Fruit fly (Drosophila melanogaster) whole organism, prepupa: ENCODE data around the gene axo.

Experiments used
- Blimp-1 ChIP-seq: fragments of 200-800 bp; sonication (Bioruptor generic); optimal IDR thresholded peaks from 3 replicates; lab custom pipeline; 2017; ENCODE audit warnings: missing biosample characterization, missing genetic modification characterization, mild to moderate bottlenecking, moderate library complexity, missing genetic modification reagents
- CG10631 ChIP-seq: fragments of 200-800 bp; sonication (Bioruptor generic); optimal IDR thresholded peaks from 2 replicates; lab custom pipeline; 2016; ENCODE audit warnings: missing biosample characterization, missing genetic modification characterization
- CG10669 ChIP-seq: fragments of 200-800 bp; sonication (Bioruptor generic); optimal IDR thresholded peaks from 3 replicates; lab custom pipeline; 2018; ENCODE audit warnings: missing biosample characterization, mild to moderate bottlenecking, missing genetic modification characterization, moderate library complexity
- CG11294 ChIP-seq: fragments of 200-800 bp; sonication (Bioruptor generic); IDR thresholded peaks from 2 replicates; pipeline ENCODE4 v1.3.6; 2022; ENCODE audit warnings: missing biosample characterization, missing genetic modification characterization
- CG11902 ChIP-seq: fragments of 200-800 bp; sonication (Bioruptor generic); optimal IDR thresholded peaks from 3 replicates; lab custom pipeline; 2016; ENCODE audit warnings: missing biosample characterization, missing genetic modification characterization
- CG3032 ChIP-seq: fragments of 200-800 bp; optimal IDR thresholded peaks from 2 replicates; lab custom pipeline; 2019; ENCODE audit warnings: missing biosample characterization, mild to moderate bottlenecking, missing genetic modification characterization, moderate library complexity
- CG31627 ChIP-seq: fragments of 200-800 bp; sonication (Bioruptor generic); optimal IDR thresholded peaks from 3 replicates; lab custom pipeline; 2016; ENCODE audit warnings: missing biosample characterization, missing genetic modification characterization
- CG32006 ChIP-seq: fragments of 200-800 bp; sonication (Bioruptor generic); optimal IDR thresholded peaks from 3 replicates; lab custom pipeline; 2017; ENCODE audit warnings: missing biosample characterization, mild to moderate bottlenecking, missing genetic modification characterization
- CG34406 ChIP-seq: fragments of 200-800 bp; sonication (Bioruptor generic); optimal IDR thresholded peaks from 3 replicates; lab custom pipeline; 2016; ENCODE audit warnings: missing biosample characterization, missing genetic modification characterization
- CG3919 ChIP-seq: fragments of 200-800 bp; sonication (Bioruptor generic); optimal IDR thresholded peaks from 3 replicates; lab custom pipeline; 2016; ENCODE audit warnings: missing biosample characterization, missing genetic modification characterization
- CG6276 ChIP-seq: fragments of 200-800 bp; sonication (Bioruptor generic); optimal IDR thresholded peaks from 2 replicates; lab custom pipeline; 2017; ENCODE audit warnings: missing biosample characterization, mild to moderate bottlenecking, missing genetic modification characterization
- CG6792 ChIP-seq: fragments of 200-800 bp; sonication (Bioruptor generic); optimal IDR thresholded peaks from 3 replicates; lab custom pipeline; 2016; ENCODE audit warnings: missing biosample characterization, missing genetic modification characterization
- CG6854 ChIP-seq: fragments of 200-800 bp; sonication (Bioruptor generic); optimal IDR thresholded peaks from 2 replicates; lab custom pipeline; 2017; ENCODE audit warnings: missing biosample characterization, mild to moderate bottlenecking, missing genetic modification characterization
- CG7368 ChIP-seq: fragments of 200-800 bp; sonication (Bioruptor generic); optimal IDR thresholded peaks from 3 replicates; lab custom pipeline; 2016; ENCODE audit warnings: missing biosample characterization, missing genetic modification characterization
- CG8119 ChIP-seq: fragments of 200-800 bp; sonication (Bioruptor generic); IDR thresholded peaks from 3 replicates; pipeline ENCODE4 v1.3.6; 2022; ENCODE audit warnings: missing biosample characterization, missing genetic modification characterization
- CG8319 ChIP-seq: fragments of 200-800 bp; sonication (Bioruptor generic); optimal IDR thresholded peaks from 3 replicates; lab custom pipeline; 2016; ENCODE audit warnings: missing biosample characterization, missing genetic modification characterization
- CG8632 ChIP-seq: fragments of 200-800 bp; sonication (Bioruptor generic); optimal IDR thresholded peaks from 3 replicates; lab custom pipeline; 2016; ENCODE audit warnings: missing biosample characterization, missing genetic modification characterization
- CG9139 ChIP-seq: fragments of 200-800 bp; sonication (Bioruptor generic); optimal IDR thresholded peaks from 3 replicates; lab custom pipeline; 2017; ENCODE audit warnings: missing biosample characterization, mild to moderate bottlenecking, missing genetic modification characterization
- Eip78C ChIP-seq: fragments of 200-800 bp; sonication (Bioruptor generic); peaks from one replicate; lab custom pipeline; 2016; ENCODE audit warnings: missing biosample characterization, missing genetic modification characterization
- Ets21C ChIP-seq: fragments of 200-800 bp; sonication (Bioruptor generic); optimal IDR thresholded peaks from 3 replicates; lab custom pipeline; 2016; ENCODE audit warnings: missing biosample characterization, missing genetic modification characterization
- Ets96B ChIP-seq: fragments of 200-800 bp; optimal IDR thresholded peaks from 2 replicates; lab custom pipeline; 2019; ENCODE audit warnings: missing biosample characterization, mild to moderate bottlenecking, missing genetic modification characterization, moderate library complexity
- Gug ChIP-seq: fragments of 200-800 bp; sonication (Bioruptor generic); IDR thresholded peaks from 2 replicates; pipeline ENCODE4 v1.3.6; 2022; ENCODE audit warnings: missing biosample characterization, missing genetic modification characterization
- Hr38 ChIP-seq: sonication (Bioruptor generic); optimal IDR thresholded peaks from 2 replicates; lab custom pipeline; 2016; ENCODE audit warnings: missing biosample characterization, missing genetic modification characterization
- Hr39 ChIP-seq: fragments of 200-800 bp; sonication (Bioruptor generic); optimal IDR thresholded peaks from 2 replicates; lab custom pipeline; 2016; ENCODE audit warnings: missing biosample characterization, missing genetic modification characterization
- Hr4 ChIP-seq: fragments of 200-800 bp; sonication (Bioruptor generic); optimal IDR thresholded peaks from 3 replicates; lab custom pipeline; 2016; ENCODE audit warnings: missing biosample characterization, missing genetic modification characterization
- Lpt ChIP-seq: fragments of 200-800 bp; sonication (Bioruptor generic); optimal IDR thresholded peaks from 3 replicates; lab custom pipeline; 2016; ENCODE audit warnings: missing biosample characterization, missing genetic modification characterization
- OdsH ChIP-seq: fragments of 200-800 bp; sonication (Bioruptor generic); optimal IDR thresholded peaks from 3 replicates; lab custom pipeline; 2016; ENCODE audit warnings: missing biosample characterization, missing genetic modification characterization
- Smox ChIP-seq: fragments of 200-800 bp; sonication (Bioruptor generic); optimal IDR thresholded peaks from 3 replicates; lab custom pipeline; 2016; ENCODE audit warnings: missing biosample characterization, missing genetic modification characterization
- Sox102F ChIP-seq: fragments of 200-800 bp; sonication (Bioruptor generic); optimal IDR thresholded peaks from 2 replicates; lab custom pipeline; 2016; ENCODE audit warnings: missing biosample characterization, mild to moderate bottlenecking, missing genetic modification characterization
- Sox14 ChIP-seq: fragments of 200-800 bp; sonication (Bioruptor generic); optimal IDR thresholded peaks from 3 replicates; lab custom pipeline; 2016; ENCODE audit warnings: missing biosample characterization, missing genetic modification characterization
- Sox15 ChIP-seq: fragments of 200-800 bp; sonication (Bioruptor generic); optimal IDR thresholded peaks from 3 replicates; lab custom pipeline; 2016; ENCODE audit warnings: missing biosample characterization, missing genetic modification characterization
- achi ChIP-seq: fragments of 200-800 bp; sonication (Bioruptor generic); optimal IDR thresholded peaks from 3 replicates; lab custom pipeline; 2016; ENCODE audit warnings: missing biosample characterization, missing genetic modification characterization
- acj6 ChIP-seq: fragments of 200-800 bp; sonication (Bioruptor generic); optimal IDR thresholded peaks from 3 replicates; lab custom pipeline; 2016; ENCODE audit warnings: missing biosample characterization, missing genetic modification characterization
- cyc ChIP-seq: fragments of 200-800 bp; sonication (Bioruptor generic); optimal IDR thresholded peaks from 3 replicates; lab custom pipeline; 2016; ENCODE audit warnings: missing biosample characterization, missing genetic modification characterization
- esn ChIP-seq: fragments of 200-800 bp; sonication (Bioruptor generic); optimal IDR thresholded peaks from 2 replicates; lab custom pipeline; 2016; ENCODE audit warnings: missing biosample characterization, mild to moderate bottlenecking, missing genetic modification characterization, moderate library complexity
- fd59A ChIP-seq: fragments of 200-800 bp; sonication (Bioruptor generic); optimal IDR thresholded peaks from 2 replicates; lab custom pipeline; 2017; ENCODE audit warnings: missing biosample characterization, mild to moderate bottlenecking, missing genetic modification characterization, missing genetic modification reagents
- fd85E ChIP-seq: fragments of 200-800 bp; sonication (Bioruptor generic); optimal IDR thresholded peaks from 3 replicates; lab custom pipeline; 2016; ENCODE audit warnings: missing biosample characterization, missing genetic modification characterization
- fkh ChIP-seq: fragments of 200-800 bp; sonication (Bioruptor generic); optimal IDR thresholded peaks from 3 replicates; lab custom pipeline; 2017; ENCODE audit warnings: missing biosample characterization, mild to moderate bottlenecking, missing genetic modification characterization, moderate library complexity
- lz ChIP-seq: fragments of 200-800 bp; sonication (Bioruptor generic); optimal IDR thresholded peaks from 3 replicates; lab custom pipeline; 2016; ENCODE audit warnings: missing biosample characterization, missing genetic modification characterization
- pdm3 ChIP-seq: fragments of 200-800 bp; sonication (Bioruptor generic); optimal IDR thresholded peaks from 3 replicates; lab custom pipeline; 2016; ENCODE audit warnings: missing biosample characterization, missing genetic modification characterization
- salr ChIP-seq, 2 experiments: fragments of 200-800 bp; sonication (Bioruptor generic); optimal IDR thresholded peaks; 3 replicates each; lab custom pipeline; 2016 to 2018; ENCODE audit warnings: missing biosample characterization in 2 of 2, missing genetic modification characterization in 2 of 2, mild to moderate bottlenecking in 1 of 2
- ss ChIP-seq, 2 experiments: fragments of 200-800 bp; sonication (Bioruptor generic); optimal IDR thresholded peaks; 2 replicates in 1 of 2; 3 replicates in 1 of 2; lab custom pipeline; 2017 to 2018; ENCODE audit warnings: mild to moderate bottlenecking in 2 of 2, missing biosample characterization in 2 of 2, missing genetic modification characterization in 2 of 2, moderate library complexity in 1 of 2
- svp ChIP-seq: fragments of 200-800 bp; sonication (Bioruptor generic); peaks from one replicate; lab custom pipeline; 2016; ENCODE audit warnings: missing biosample characterization, missing genetic modification characterization
- vri ChIP-seq: fragments of 200-800 bp; sonication (Bioruptor generic); optimal IDR thresholded peaks from 3 replicates; lab custom pipeline; 2016; ENCODE audit warnings: missing biosample characterization, mild to moderate bottlenecking, missing genetic modification characterization

The axo gene

DNA sequence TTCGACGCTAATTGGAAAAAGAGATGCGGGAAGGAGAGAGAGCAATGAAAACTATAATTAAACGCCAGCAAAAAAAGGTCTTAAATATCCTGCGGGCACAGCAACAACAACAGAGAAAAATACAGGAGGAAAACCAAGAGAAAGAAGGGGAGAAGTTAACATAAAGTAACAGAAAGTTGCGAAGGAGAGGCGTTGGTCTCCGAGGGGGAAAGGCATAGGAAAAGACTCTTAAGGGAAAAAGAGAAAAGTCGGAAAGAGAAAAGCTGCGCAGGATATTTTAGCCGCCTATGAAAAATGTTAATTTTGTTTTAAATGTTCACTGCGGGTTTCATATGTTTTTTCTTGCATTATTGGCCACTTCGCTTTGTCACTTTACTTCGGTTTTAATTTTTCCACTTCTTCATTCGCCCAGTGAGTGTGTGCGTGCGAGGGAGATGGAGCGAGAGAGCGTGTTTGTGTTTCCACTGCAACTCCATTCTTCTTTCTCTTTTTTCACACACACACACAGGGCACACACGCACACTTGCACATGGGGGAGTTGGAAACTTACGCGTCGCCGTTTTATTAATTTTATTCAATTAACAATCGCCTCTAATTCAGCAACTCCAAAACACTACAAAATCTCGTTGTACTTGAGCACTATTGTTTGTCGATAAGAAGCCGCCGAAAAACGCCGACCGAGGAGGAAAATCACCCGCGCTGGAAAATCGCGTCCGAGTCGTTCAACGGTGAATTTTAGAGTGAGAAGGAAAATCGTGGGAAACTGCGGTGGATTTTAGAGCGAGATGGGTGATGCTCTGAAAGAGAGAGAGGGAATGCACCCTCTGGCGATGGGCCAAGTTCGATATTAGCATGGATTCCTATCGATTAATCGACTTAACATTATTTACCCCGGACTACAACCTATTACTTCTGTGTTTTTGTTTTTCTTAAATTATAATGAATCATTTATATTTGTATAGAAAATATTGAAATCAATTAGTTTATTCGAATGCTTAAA is 61.4 kb downstream of the axo start, which contains the start of gene Src64B (continued):
- peak; percentile 57 for TF ChIP-seq fkh
- no peak for TF ChIP-seq Gug
- TF ChIP-seq fd59A (GFP tag; lab: Kevin White, UChicago) = peak; percentile 21
- peak; percentile 27 for TF ChIP-seq svp
- peak; percentile 17 for TF ChIP-seq Ets96B (tag; lab: Kevin White, UChicago)
- no peak for TF ChIP-seq CG3032 (tag; lab: Kevin White, UChicago)
- peak; percentile 71 to 72 for TF ChIP-seq ss (GFP tag; optimal IDR thresholded peaks at IDR 0.05; lab: Kevin White, UChicago)
- peak; percentile 53 for TF ChIP-seq Sox102F (GFP tag; lab: Kevin White, UChicago)
- peak; percentile 21 for TF ChIP-seq vri
- TF ChIP-seq Hr4 = no peak
- TF ChIP-seq CG9139 (GFP tag; lab: Kevin White, UChicago) = peak; percentile 32
- TF ChIP-seq CG31627 (GFP tag; lab: Kevin White, UChicago) = no peak
- TF ChIP-seq CG10669 = no peak
- no peak for TF ChIP-seq Ets21C (GFP tag; lab: Kevin White, UChicago)
- TF ChIP-seq CG8319 (GFP tag; lab: Kevin White, UChicago) = no peak
- TF ChIP-seq salr (GFP tag; optimal IDR thresholded peaks at IDR 0.05; lab: Kevin White, UChicago) = no peak
- no peak for TF ChIP-seq CG6792 (GFP tag; lab: Kevin White, UChicago)
- TF ChIP-seq Eip78C (GFP tag; lab: Kevin White, UChicago) = peak; percentile 73

DNA sequence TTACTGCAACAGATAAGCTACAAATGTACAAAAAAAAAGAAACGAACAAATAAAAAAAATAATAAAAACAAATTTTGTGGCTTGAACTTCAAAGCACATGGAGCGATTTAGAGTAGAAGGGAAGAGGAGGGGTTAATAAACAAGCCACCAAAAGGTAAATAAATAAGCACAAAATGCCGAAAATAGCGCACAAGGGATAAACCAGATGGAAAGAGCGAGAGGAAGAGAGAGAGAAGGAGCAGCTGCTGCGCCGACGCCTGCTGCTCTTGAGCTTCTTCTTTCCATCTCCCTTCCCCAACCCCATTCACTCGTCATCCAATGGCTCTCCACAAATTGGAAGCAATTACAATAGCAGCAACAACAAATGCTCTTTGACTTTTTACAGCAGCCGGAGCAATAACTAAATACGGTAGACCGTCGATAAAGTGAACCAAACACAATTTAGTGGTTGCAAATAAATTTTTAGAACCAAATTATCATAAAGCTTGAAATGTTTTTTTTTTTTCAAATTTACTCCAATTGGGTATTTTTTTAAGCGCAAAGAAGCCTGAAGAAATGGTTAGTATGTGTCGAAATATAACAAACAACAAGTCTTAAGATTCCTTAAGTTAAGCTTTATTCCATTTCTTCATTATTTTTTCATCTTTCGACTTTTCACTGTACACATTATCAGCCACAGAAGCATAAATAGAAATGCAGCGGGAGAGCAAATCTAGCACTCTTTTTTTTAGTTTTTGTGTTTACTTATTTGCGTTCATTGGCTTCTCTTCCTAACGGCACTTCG is 62.6 kb downstream of the axo start:
- TF ChIP-seq CG10631 (GFP tag; lab: Kevin White, UChicago) = peak; percentile 79
- TF ChIP-seq CG11294 (GFP tag; lab: Robert Waterston, UW) = peak; percentile 92
- TF ChIP-seq esn (GFP tag; lab: Kevin White, UChicago) = peak; percentile 72
- peak; percentile 79 for TF ChIP-seq CG31627 (GFP tag; lab: Kevin White, UChicago)
- peak; percentile 37 for TF ChIP-seq CG9139 (GFP tag; lab: Kevin White, UChicago)
- TF ChIP-seq CG34406 = peak; percentile 74
- peak; percentile 69 for TF ChIP-seq Smox
- TF ChIP-seq lz (GFP tag; lab: Kevin White, UChicago) = peak; percentile 69
- TF ChIP-seq Sox15 (GFP tag; lab: Kevin White, UChicago) = peak; percentile 68
- no peak for TF ChIP-seq vri
- peak; percentile 71 for TF ChIP-seq Ets96B (tag; lab: Kevin White, UChicago)
- peak; percentile 89 for TF ChIP-seq acj6 (GFP tag; lab: Kevin White, UChicago)
- peak; percentile 90 for TF ChIP-seq achi (GFP tag; lab: Kevin White, UChicago)
- TF ChIP-seq CG3032 (tag; lab: Kevin White, UChicago) = peak; percentile 80
- TF ChIP-seq Ets21C (GFP tag; lab: Kevin White, UChicago) = peak; percentile 58
- TF ChIP-seq Lpt (GFP tag; lab: Kevin White, UChicago) = peak; percentile 90
- TF ChIP-seq CG7368 = peak; percentile 79
- peak; percentile 78 for TF ChIP-seq Hr39
- peak; percentile 49 for TF ChIP-seq CG8632
- peak; percentile 97 for TF ChIP-seq Hr4
- TF ChIP-seq fkh = peak; percentile 81
- peak; percentile 91 for TF ChIP-seq pdm3 (GFP tag; lab: Kevin White, UChicago)
- peak; percentile 87 for TF ChIP-seq fd59A (GFP tag; lab: Kevin White, UChicago)
- peak; percentile 21 for TF ChIP-seq Blimp-1 (GFP tag; lab: Kevin White, UChicago)
- TF ChIP-seq CG11902 (GFP tag; lab: Kevin White, UChicago) = peak; percentile 61
- peak; percentile 56 for TF ChIP-seq Sox102F (GFP tag; lab: Kevin White, UChicago)
- TF ChIP-seq Sox14 (GFP tag; lab: Kevin White, UChicago) = peak; percentile 93
- peak; percentile 96 for TF ChIP-seq CG8119 (GFP tag; lab: Robert Waterston, UW)
- peak; percentile 90 for TF ChIP-seq CG3919 (GFP tag; lab: Kevin White, UChicago)
- peak; percentile 93 for TF ChIP-seq CG6276 (GFP tag; lab: Kevin White, UChicago)
- TF ChIP-seq Hr38 (GFP tag; lab: Kevin White, UChicago) = peak; percentile 34
- peak; percentile 70 for TF ChIP-seq CG6792 (GFP tag; lab: Kevin White, UChicago)
- no peak for TF ChIP-seq CG6854
- peak; percentile 85 for TF ChIP-seq CG10669
- TF ChIP-seq OdsH = peak; percentile 91
- peak; percentile 71 for TF ChIP-seq cyc (GFP tag; lab: Kevin White, UChicago)
- peak; percentile 6 for TF ChIP-seq fd85E (GFP tag; lab: Kevin White, UChicago)
- TF ChIP-seq CG32006 (GFP tag; lab: Kevin White, UChicago) = peak; percentile 97
- peak; percentile 91 for TF ChIP-seq svp
